Fruit fly (Drosophila melanogaster): ENCODE data around the gene ND-ACP.

DNA sequence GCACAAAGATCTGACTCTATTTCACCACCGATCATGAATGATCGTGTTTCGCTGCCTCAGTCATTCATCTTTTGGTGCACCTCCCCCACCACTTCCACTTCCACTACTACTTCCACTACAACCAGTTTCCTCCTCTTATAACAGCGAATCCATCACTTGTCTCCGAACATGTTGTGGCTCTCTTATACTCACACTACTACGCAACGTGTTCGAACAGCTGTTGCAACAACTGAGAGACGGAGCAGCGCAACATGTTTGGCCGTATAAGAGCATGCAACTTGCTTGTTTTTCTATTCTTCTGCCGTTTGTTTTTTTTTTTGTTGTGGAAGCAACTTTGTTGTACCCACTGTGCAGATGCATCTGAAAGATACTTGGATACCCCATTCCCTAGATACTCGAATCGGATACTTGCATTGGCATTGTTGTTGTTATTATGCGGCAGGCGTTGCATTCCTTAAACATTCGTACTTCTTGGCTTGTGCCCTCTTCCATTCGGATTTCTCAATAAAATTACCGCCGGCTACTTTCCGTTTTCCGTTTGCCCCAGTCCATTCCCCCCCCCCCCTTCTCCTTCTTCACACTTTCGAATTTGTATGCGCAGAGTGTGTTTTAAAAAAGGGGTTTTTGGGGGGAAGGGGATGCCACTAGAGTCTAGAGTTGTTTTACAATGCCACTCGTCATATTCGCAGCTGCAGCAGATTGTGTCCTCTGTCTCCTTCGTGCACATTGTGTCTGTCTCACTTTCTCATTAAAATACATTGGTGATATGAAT is 37.3 kb downstream of the ND-ACP start:
- no peak for TF ChIP-seq CG12299 (tag; optimal IDR thresholded peaks at IDR 0.05)
- TF ChIP-seq CG17359 (tag; optimal IDR thresholded peaks at IDR 0.05): no peak
- TF ChIP-seq CG12659 (GFP tag; optimal IDR thresholded peaks at IDR 0.05): no peak
- no peak for TF ChIP-seq gem (tag; optimal IDR thresholded peaks at IDR 0.05)
- TF ChIP-seq CG13287 (GFP tag; IDR thresholded peaks at IDR 0.05; ENCODE audit: partially characterized antibody): no peak
- no peak for TF ChIP-seq tup (GFP tag; optimal IDR thresholded peaks at IDR 0.05)
- TF ChIP-seq wor (GFP tag; IDR thresholded peaks at IDR 0.05): no peak
- no peak for TF ChIP-seq CG8290 (GFP tag; optimal IDR thresholded peaks at IDR 0.05)
- no peak for TF ChIP-seq CG8290 (tag; optimal IDR thresholded peaks at IDR 0.05)
- TF ChIP-seq Sin3A (optimal IDR thresholded peaks at IDR 0.05): no peak
- no peak for TF ChIP-seq CG3065 (GFP tag; optimal IDR thresholded peaks at IDR 0.05)
- no peak for TF ChIP-seq Myb (GFP tag; optimal IDR thresholded peaks at IDR 0.05)
